Worm (Caenorhabditis elegans): Measurements from ENCODE around the gene rps-11.

rps-11 gene

DNA sequence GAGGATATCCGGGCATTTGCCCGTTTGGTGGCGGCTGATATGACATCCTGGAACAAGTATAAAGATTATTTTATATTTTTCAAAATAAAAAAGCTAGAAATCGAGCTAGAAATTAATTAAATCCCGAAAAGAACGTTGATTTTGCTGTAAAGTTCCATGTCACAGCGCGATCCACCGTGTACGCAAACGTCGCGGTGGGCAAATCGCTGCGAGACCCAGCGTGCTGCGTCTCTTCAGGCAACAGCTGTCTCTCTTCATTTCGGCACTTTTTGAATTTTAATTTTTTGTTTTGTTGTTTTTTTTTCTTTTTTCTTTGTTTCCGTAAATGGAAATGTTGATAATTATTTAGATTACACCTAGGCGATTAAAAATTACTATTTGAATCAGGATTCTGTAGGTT, 36.3 kb upstream of the rps-11 start, which contains the start of gene sec-24.1 (continued):
- TF ChIP-seq elt-2 (tag; optimal IDR thresholded peaks at IDR 0.05) = peak; percentile 54
- TF ChIP-seq nfya-1 (tag; optimal IDR thresholded peaks at IDR 0.05; ENCODE audit: insufficient read depth) = peak; percentile 97
- TF ChIP-seq nhr-76 (tag; optimal IDR thresholded peaks at IDR 0.05) = no peak
- TF ChIP-seq nhr-77 (tag; optimal IDR thresholded peaks at IDR 0.05) = peak; percentile 72
- peak; percentile 36 for TF ChIP-seq mdl-1 (tag; optimal IDR thresholded peaks at IDR 0.05)
- TF ChIP-seq ztf-4 (tag; optimal IDR thresholded peaks at IDR 0.05) = no peak
- TF ChIP-seq nhr-25 (tag; optimal IDR thresholded peaks at IDR 0.05) = peak; percentile 84
- no peak for TF ChIP-seq ceh-16 (tag; optimal IDR thresholded peaks at IDR 0.05)
- peak; percentile 58 for TF ChIP-seq egl-5 (tag; optimal IDR thresholded peaks at IDR 0.05)
- TF ChIP-seq daf-12 (tag; optimal IDR thresholded peaks at IDR 0.05) = no peak

DNA sequence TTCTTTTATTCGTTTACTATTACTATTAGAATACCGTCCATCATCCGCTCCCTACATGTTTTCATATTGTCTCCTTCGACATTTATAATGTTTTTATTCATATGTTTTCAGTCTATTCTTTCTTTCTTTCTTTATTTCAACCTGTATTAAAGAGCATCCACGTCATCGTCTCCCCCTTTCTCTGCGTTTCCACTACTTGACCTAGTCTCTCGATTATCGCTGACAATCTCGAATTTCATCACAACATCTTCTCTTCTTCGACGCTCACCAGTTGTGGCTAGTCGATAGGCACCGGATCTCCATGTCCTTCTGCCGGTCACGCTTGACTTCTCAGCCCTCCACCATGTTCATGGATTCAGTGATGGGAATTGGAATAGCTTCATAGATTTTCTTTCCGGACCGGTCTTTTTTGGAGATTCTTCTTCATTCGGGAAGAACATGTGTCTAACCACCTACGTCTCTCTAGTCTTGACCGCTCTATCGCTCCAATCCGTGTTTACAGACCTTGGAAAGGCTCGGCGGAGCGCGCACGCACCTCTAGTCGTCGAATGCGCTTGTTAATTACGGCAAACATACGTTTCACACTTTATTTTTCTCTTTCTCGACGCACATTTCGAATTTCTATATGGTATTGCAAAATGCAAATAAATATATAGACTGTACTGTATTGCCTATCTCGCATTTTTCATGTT, 34.0 kb upstream of the rps-11 start:
- TF ChIP-seq pha-4 (tag; optimal IDR thresholded peaks at IDR 0.05) = peak; percentile 56
- TF ChIP-seq nhr-11 (tag; optimal IDR thresholded peaks at IDR 0.05) = no peak

DNA sequence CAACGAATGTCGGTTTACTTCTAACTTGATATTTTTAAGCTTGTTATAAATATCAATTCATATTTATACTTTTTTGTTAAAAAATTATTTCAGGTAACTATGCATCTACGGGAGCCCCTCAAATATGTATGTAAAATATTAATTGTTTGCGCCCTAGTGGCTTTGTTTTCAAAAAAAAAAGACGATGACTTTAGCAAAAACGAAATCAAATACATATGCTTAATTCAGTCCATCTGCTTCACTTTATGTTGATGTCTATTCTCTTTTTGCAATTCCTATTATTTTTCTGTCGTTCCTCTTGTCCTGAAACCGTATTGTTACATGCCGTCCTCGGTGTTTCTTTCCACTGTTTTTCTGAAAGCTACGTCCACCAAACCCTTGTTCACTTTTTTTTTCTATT, 32.6 kb upstream of the rps-11 start:
- TF ChIP-seq egl-27 (tag; optimal IDR thresholded peaks at IDR 0.05) (no peak), nhr-76 (tag; optimal IDR thresholded peaks at IDR 0.05) (no peak), mml-1 (tag; optimal IDR thresholded peaks at IDR 0.05) (no peak), aly-2 (tag; optimal IDR thresholded peaks at IDR 0.05) (no peak), ceh-16 (tag; optimal IDR thresholded peaks at IDR 0.05) (no peak), pha-4 (tag; optimal IDR thresholded peaks at IDR 0.05) (no peak), fkh-10 (GFP tag; optimal IDR thresholded peaks at IDR 0.05) (no peak), nfya-1 (tag; optimal IDR thresholded peaks at IDR 0.05; ENCODE audit: insufficient read depth) (no peak), nhr-23 (tag; optimal IDR thresholded peaks at IDR 0.05) (no peak), tbx-2 (tag; optimal IDR thresholded peaks at IDR 0.05) (no peak), lin-15B (tag; optimal IDR thresholded peaks at IDR 0.05) (no peak), nhr-77 (tag; optimal IDR thresholded peaks at IDR 0.05) (no peak)

DNA sequence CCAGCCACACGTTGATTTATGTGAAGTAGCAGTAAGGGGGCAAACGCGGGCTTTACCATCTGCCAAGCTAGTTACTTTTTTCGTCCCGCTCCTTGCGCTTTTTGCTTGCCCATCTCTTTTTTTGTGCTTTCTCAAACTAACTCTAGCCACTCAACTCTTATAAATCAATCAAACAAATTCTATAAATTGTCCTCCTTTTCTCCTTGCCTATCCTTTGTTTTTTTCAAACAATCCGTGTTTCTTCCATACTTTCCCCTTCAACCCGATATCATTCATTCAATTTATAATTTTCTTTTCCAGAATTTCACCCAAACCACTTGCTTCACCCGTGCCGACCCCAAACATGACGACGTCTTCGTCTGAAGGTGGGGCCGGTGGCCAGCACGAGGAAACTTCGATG, 32.2 kb upstream of the rps-11 start, which contains the start of gene srgp-1:
TSS of gene srgp-1 (plus strand) at position 301 of the 400 bp plus-strand sequence.
- TF ChIP-seq nhr-237 (tag; optimal IDR thresholded peaks at IDR 0.05) (no peak), R02D3.7 (tag; optimal IDR thresholded peaks at IDR 0.05) (no peak), elt-1 (tag; optimal IDR thresholded peaks at IDR 0.05) (no peak), ztf-4 (tag; optimal IDR thresholded peaks at IDR 0.05) (no peak), mml-1 (tag; optimal IDR thresholded peaks at IDR 0.05) (no peak), pqm-1 (tag; optimal IDR thresholded peaks at IDR 0.05) (no peak), pha-4 (tag; optimal IDR thresholded peaks at IDR 0.05) (no peak), nhr-28 (tag; optimal IDR thresholded peaks at IDR 0.05) (no peak), nhr-76 (tag; optimal IDR thresholded peaks at IDR 0.05) (no peak), nhr-12 (tag; optimal IDR thresholded peaks at IDR 0.05) (no peak), hmg-11 (tag; optimal IDR thresholded peaks at IDR 0.05) (no peak), nhr-67 (tag; optimal IDR thresholded peaks at IDR 0.05) (no peak), nhr-77 (tag; optimal IDR thresholded peaks at IDR 0.05) (no peak), eor-1 (tag; optimal IDR thresholded peaks at IDR 0.05) (no peak), ZK546.5 (tag; optimal IDR thresholded peaks at IDR 0.05) (no peak), ama-1 (optimal IDR thresholded peaks at IDR 0.05) (no peak), skn-1 (tag; optimal IDR thresholded peaks at IDR 0.05) (no peak), nhr-23 (tag; optimal IDR thresholded peaks at IDR 0.05) (no peak)

DNA sequence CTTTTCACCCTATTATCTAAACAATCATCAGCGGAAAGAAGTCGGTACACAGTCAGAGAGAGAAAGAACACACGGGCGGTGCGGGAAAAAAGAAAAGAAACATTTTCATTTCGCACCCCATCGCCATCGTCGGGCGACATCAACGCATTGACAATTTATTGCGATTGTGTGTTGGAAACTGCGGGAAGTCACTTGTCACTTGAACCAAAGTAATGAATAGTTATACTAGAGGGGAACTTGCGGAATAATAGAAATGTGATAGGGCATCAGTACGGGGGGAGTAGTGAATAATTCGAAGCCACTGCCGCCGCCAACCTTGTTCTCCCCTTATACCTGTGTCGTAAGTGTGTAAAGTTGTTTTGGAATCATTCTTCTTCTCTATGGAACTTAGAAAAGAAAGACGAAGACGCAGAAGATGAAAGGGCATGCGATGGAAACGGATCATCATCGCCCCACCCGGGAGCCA, 31.0 kb upstream of the rps-11 start:
- TF ChIP-seq ama-1 (optimal IDR thresholded peaks at IDR 0.05) (peak; percentile 14), aly-2 (tag; optimal IDR thresholded peaks at IDR 0.05) (no peak), ceh-82 (tag; optimal IDR thresholded peaks at IDR 0.05) (no peak), snpc-4 (tag; optimal IDR thresholded peaks at IDR 0.05) (no peak), lin-39 (tag; optimal IDR thresholded peaks at IDR 0.05) (peak; percentile 33), fos-1 (tag; optimal IDR thresholded peaks at IDR 0.05) (no peak), egl-5 (tag; optimal IDR thresholded peaks at IDR 0.05) (no peak), mdl-1 (tag; optimal IDR thresholded peaks at IDR 0.05) (no peak), eor-1 (tag; optimal IDR thresholded peaks at IDR 0.05) (no peak), daf-12 (tag; optimal IDR thresholded peaks at IDR 0.05) (no peak), nhr-76 (tag; optimal IDR thresholded peaks at IDR 0.05) (no peak), egl-27 (tag; optimal IDR thresholded peaks at IDR 0.05) (no peak), pha-4 (tag; optimal IDR thresholded peaks at IDR 0.05) (no peak), nhr-67 (tag; optimal IDR thresholded peaks at IDR 0.05) (no peak), fkh-2 (tag; optimal IDR thresholded peaks at IDR 0.05) (no peak), elt-3 (tag; optimal IDR thresholded peaks at IDR 0.05) (peak in 1 of 3 experiments; percentile 68), nfya-1 (tag; optimal IDR thresholded peaks at IDR 0.05; ENCODE audit: insufficient read depth) (no peak), nhr-23 (tag; optimal IDR thresholded peaks at IDR 0.05) (no peak)
